Worm (Caenorhabditis elegans): ENCODE measurements around the gene T07G12.2.

The T07G12.2 gene

DNA sequence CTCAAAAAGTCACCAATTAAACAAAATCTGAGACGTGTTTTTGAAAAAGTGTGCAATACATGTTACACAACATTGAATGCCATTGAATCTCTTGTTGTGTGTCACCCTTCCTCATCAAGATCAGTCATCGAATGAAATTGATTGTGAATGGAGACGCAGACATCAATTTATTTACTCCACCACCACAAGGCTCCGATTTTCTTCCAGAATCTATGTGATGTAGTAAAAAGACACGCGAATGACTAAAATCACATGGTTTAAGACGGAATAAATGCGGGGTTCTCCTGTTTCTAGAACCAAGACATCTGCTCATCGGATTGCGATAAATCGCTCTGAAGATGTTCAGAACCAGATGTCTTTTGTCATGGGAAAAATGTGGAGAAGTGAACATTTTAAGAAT, 17.8 kb upstream of the T07G12.2 start:
- TF ChIP-seq W03F9.2 (tag; optimal IDR thresholded peaks at IDR 0.05), result no peak
- TF ChIP-seq him-1 (tag; optimal IDR thresholded peaks at IDR 0.05), result no peak
- no peak for TF ChIP-seq dao-5 (tag; optimal IDR thresholded peaks at IDR 0.05)

DNA sequence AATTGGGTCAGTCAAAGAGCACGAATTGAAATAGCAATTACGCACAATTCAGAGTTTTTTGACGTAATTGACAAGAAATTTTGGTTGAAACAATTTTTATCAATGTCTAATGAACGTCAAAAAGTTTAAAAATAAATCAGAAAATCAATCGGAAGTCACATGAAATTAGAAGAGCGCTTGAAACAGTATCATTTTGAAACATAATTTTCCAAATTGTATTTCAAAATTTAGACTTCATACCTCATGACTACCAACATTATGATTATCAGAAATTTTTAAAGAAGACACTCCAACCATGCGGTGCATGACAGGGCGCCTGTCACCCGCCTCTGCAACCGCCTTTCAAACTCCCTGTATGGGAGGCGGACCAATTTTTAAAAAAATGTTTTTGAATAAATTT, 17.2 kb upstream of the T07G12.2 start:
- TF ChIP-seq dao-5 (tag; optimal IDR thresholded peaks at IDR 0.05), result no peak
- TF ChIP-seq W03F9.2 (tag; optimal IDR thresholded peaks at IDR 0.05), result no peak

DNA sequence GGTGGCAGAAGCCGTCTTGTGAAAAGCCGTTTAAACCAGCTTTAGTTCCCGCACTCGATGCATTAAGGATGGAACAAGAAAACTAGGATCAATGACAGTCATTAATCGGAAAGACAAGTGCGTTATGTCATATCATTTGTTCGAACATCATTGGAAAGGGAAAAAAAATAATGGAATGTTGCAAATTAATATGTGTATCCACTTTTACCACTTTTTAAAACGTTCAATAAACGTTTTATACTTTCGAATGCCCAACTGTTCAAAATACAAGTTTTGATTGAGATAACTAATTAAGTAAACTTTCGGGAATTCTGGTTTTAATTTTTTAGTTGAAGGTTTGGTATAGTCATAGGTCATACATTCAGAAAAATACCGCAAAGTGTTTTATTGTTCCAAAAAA, 15.4 kb upstream of the T07G12.2 start, which contains the start of gene C02F4.4:
Gene C02F4.4, minus strand, starts transcription at position 101 of the 400 bp plus-strand sequence.
- TF ChIP-seq W03F9.2 (tag; optimal IDR thresholded peaks at IDR 0.05), result no peak
- TF ChIP-seq him-1 (tag; optimal IDR thresholded peaks at IDR 0.05), result no peak
- no peak for TF ChIP-seq dao-5 (tag; optimal IDR thresholded peaks at IDR 0.05)

DNA sequence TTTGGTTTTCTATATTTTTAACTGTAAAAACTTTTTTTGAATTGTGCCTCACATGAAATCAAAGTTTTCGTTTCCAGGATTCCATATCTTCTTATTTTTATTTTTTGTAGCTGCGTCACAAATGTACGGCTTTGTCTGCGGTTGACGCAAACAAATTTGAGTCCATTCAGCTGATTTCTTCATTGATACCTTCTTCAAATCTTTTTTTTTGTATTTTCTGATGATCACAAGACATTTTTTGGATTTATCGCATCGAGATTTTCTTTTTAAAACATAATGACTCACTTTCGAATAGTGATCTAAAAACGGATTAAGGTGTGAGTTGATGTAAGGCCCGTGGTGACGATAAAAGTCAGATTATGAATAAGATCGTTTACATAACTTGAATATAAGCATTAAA, 11.9 kb upstream of the T07G12.2 start:
- no peak for TF ChIP-seq W03F9.2 (tag; optimal IDR thresholded peaks at IDR 0.05)

DNA sequence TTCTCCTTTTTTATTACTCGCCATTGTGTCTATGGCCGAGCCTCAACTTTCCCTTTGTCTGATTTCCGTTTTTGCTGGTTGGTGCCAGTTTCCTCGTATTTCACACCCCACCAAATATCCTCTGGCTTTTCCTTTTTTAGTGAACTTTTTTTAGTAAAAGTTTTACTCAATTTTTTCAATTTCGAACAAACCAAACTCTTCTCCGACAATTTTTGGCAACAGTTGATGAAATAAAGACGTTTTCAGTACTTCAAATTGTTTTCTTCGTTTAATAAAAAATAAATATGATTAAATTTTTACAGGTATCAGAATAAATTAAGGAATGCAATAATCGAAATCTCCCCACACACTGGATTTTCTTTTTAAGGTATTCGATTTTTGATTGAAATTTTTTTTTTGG, 9.4 kb upstream of the T07G12.2 start, which contains the start of gene cal-4:
Gene cal-4, plus strand, starts transcription at position 301 of the 400 bp plus-strand sequence.
- no peak for TF ChIP-seq dao-5 (tag; optimal IDR thresholded peaks at IDR 0.05)
- TF ChIP-seq W03F9.2 (tag; optimal IDR thresholded peaks at IDR 0.05), result no peak
- TF ChIP-seq him-1 (tag; optimal IDR thresholded peaks at IDR 0.05), result no peak

DNA sequence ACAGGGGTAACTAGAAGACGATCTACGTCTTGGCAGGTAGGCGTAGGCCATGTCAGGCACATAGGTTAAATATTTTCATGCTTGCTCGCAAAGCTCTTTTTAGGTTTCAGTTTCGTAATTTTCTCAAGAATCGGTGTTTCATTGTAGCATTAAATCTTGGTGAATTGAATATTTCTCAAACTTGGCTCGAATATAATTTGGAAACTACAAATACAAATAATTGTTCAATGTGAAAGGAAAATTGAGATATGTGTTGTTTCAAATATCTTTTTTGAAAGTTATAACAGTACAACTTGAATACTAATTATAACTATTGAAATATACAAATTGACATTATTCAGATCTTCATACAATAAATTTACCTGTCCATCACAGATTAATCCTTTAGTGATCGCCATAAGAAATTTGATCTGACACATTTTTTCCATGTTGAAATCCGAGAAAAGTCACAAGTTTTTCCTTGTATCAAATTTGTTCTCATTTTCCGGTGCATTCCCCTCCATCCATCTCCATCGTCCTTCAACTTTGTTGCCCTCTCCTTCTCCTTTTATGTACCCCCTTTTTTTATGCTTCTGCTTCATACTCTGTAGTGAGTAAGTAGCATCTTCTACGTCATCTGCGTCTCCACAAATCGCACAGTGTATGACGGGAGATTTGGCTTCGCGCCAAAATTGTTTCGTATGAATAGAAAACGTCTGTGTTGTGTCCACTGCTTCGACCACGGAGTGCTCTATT, 6.2 kb upstream of the T07G12.2 start, which contains the start of gene C02F4.5:
Gene C02F4.5, minus strand, starts transcription at position 51 of the 735 bp plus-strand sequence.
- no peak for TF ChIP-seq dao-5 (tag; optimal IDR thresholded peaks at IDR 0.05)
- TF ChIP-seq W03F9.2 (tag; optimal IDR thresholded peaks at IDR 0.05), result no peak

DNA sequence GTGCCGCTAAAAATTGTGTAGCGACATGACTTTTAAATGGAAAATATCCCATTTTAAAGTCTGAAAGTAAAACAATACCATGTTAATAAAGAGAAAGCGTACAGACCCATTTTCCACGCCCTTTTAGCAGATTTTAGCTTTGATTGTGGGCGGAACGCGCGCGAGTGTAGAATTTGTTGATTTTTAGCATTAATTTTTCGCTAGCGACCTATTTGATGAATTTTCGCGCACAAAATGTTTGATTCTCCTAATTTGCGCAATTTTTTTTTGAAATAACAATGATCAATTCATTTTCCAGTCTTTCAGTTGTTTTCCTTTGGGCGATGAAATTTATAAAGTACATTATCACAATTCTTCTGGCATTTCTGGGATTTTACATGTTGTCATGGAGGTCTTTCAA, 3.1 kb downstream of the T07G12.2 start, which contains the start of gene T07G12.3:
Gene T07G12.3, plus strand, starts transcription at position 301 of the 400 bp plus-strand sequence.
- TF ChIP-seq dao-5 (tag; optimal IDR thresholded peaks at IDR 0.05) (no peak), W03F9.2 (tag; optimal IDR thresholded peaks at IDR 0.05) (no peak), him-1 (tag; optimal IDR thresholded peaks at IDR 0.05) (no peak)

DNA sequence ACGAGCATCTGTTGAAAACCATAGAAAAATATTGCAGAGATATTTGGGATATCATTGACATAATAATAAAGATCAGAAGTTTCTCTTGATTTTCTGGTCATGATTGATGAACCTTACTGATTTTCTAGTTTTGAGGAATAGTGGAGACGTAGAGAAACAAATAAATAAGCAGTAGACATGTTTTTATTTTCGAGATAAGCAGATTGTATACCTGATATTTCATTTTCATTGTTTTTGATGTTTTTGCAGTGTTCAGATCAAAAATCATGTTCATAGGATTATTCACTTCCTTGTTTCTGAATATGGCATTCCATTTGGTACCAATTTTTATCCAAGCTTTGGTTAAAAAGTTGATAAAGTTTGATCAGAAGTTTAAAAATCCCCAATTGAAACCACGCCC, 8.1 kb downstream of the T07G12.2 start, which contains the start of gene T07G12.4:
Gene T07G12.4, minus strand, starts transcription at position 101 of the 400 bp plus-strand sequence.
- TF ChIP-seq him-1 (tag; optimal IDR thresholded peaks at IDR 0.05) (no peak), W03F9.2 (tag; optimal IDR thresholded peaks at IDR 0.05) (no peak), dao-5 (tag; optimal IDR thresholded peaks at IDR 0.05) (no peak)

DNA sequence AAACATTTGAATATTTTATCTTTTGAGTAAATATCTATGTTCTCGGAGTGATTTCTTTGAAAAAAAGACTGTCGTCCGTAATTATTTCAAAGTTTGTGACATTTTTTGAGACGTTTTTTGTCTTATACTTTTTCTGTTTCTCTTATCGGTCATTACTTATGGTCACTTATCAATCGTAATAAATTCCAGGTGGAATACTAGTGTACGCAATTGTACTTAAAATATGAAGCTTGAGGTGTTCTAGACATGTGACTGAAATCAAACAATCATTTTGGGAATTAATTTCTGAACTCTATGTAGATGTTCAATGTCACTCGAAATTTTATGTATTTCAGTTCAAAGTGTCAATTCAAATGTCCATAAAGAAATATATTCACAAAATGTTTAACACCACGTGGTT, 11.8 kb downstream of the T07G12.2 start:
- TF ChIP-seq dao-5 (tag; optimal IDR thresholded peaks at IDR 0.05) (no peak), W03F9.2 (tag; optimal IDR thresholded peaks at IDR 0.05) (no peak), him-1 (tag; optimal IDR thresholded peaks at IDR 0.05) (no peak)

DNA sequence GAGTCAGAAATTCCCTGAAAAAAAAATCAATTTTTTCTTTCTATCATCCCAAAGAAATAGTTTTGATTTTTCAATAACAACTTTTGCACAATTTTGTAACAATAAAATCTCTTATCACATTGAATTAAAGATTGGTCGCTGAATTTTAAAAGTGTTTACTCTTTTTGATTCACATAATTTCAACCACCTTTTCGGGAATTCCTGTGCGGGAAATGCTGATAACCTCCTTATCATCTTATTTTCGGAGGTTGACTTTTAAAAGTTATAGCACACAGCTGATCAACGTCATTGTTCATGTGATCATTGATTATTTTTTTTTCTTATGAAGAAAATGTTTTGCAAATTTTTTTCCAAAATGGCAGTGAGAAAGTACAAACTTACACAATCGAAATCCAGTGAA, 12.9 kb downstream of the T07G12.2 start:
- TF ChIP-seq dao-5 (tag; optimal IDR thresholded peaks at IDR 0.05) (no peak), W03F9.2 (tag; optimal IDR thresholded peaks at IDR 0.05) (no peak), him-1 (tag; optimal IDR thresholded peaks at IDR 0.05) (no peak)

DNA sequence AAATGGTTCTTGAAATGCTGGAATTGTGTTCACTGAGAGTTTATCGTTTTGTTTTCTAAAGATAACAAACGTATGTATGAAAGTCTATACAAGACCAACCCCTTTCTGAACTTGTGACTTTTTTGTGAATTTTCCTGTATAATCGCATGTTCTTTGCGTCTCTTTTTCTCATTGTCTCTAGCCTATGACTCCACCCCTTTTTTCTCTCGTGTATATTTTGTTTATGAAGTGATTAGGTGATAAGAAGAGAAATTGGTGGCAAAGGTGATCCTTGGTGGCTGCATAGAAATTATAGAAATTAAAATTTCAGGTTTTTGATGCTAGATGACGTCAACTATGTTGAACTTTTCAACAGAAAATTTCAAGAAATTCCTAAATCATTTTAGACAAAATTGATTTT, 14.5 kb downstream of the T07G12.2 start, which contains the start of gene T07G12.5:
Gene T07G12.5, minus strand, starts transcription at position 101 of the 400 bp plus-strand sequence.
- TF ChIP-seq him-1 (tag; optimal IDR thresholded peaks at IDR 0.05), result no peak
- no peak for TF ChIP-seq dao-5 (tag; optimal IDR thresholded peaks at IDR 0.05)
- no peak for TF ChIP-seq W03F9.2 (tag; optimal IDR thresholded peaks at IDR 0.05)

DNA sequence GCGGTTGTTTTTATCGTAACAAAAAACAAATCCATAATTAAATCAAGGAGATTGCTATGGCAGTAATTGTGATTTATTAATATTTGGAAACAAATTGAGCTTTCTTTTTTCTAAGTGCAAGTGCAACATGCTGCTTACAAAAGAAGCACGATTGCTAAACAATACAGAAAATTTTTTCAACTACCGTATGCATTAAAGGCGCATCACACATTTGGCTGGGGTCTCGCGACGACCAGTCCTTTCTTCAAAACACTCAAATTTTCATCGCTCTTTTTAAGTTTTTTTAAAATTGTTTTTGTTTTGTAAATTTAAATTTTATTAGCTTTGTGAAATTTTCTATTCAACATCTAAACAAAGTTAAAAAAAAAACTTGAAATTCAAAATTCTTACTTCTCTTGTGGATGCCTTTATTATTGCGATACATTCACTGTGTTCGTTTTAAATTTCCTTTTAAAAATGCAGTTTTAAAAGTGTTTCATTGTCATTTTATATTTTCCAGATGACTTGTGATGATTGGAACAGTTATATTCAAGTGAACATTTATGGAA, 16.2 kb downstream of the T07G12.2 start, which contains the start of gene zim-1:
Gene zim-1, plus strand, starts transcription at position 498 of the 548 bp plus-strand sequence.
- TF ChIP-seq dao-5 (tag; optimal IDR thresholded peaks at IDR 0.05), result no peak
- TF ChIP-seq him-1 (tag; optimal IDR thresholded peaks at IDR 0.05), result no peak
- no peak for TF ChIP-seq W03F9.2 (tag; optimal IDR thresholded peaks at IDR 0.05)

DNA sequence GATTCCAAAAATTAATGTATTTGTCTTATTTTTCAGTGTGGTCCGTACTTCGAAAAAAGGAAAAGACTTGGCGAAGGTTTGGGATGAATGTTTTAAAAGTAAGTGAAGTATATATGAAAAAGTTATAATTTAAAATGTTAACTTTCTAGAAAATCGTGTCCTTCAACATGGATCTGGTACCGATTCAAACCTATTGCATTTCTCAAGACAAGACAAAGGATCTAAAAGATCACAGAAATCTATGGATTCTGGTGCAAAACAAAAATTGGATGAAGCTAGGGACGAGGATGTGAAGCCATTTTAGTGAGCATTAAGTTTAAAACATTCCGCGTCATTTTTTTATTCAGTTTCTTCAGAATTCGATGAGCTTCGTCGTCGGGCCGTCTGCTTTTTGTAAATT, 24.4 kb downstream of the T07G12.2 start, which contains the start of gene zim-2:
Gene zim-2, plus strand, starts transcription at position 301 of the 400 bp plus-strand sequence.
- no peak for TF ChIP-seq W03F9.2 (tag; optimal IDR thresholded peaks at IDR 0.05)
- no peak for TF ChIP-seq him-1 (tag; optimal IDR thresholded peaks at IDR 0.05)
- no peak for TF ChIP-seq dao-5 (tag; optimal IDR thresholded peaks at IDR 0.05)

DNA sequence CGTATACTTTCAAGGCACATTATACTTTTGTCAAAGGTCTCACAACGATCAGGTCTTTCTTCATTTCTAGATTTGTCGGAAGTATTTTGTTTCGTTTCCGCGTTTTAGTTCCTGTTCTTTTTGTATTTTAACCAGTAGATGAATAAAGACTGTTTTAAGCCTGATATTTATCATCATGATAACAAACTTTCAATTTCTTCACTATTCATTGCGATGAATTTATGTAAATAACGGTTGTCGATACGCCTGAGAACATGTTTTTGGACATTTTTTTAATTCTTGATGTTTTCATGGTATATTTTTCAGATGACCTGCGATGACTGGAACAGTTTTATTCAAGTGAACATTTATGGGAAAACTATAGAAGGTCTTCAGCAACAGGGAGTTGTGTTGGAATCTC, 27.9 kb downstream of the T07G12.2 start, which contains the start of gene zim-3:
Gene zim-3, plus strand, starts transcription at position 301 of the 400 bp plus-strand sequence.
- TF ChIP-seq him-1 (tag; optimal IDR thresholded peaks at IDR 0.05), result no peak
- no peak for TF ChIP-seq dao-5 (tag; optimal IDR thresholded peaks at IDR 0.05)
- TF ChIP-seq W03F9.2 (tag; optimal IDR thresholded peaks at IDR 0.05), result no peak

All from whole organism, L4/young adult.